Worm (Caenorhabditis elegans) whole organism, mixed stage, embryonic: ENCODE results near the gene F26D10.13.

ENCODE experiments used
- blmp-1 ChIP-seq: fragments of 150-350 bp; optimal IDR thresholded peaks from 2 replicates; lab custom pipeline; 2014; ENCODE audit warnings: missing biosample characterization, missing genetic modification characterization
- ceh-43 ChIP-seq: fragments of 200-800 bp; sonication (Bioruptor generic); optimal IDR thresholded peaks from 2 replicates; lab custom pipeline; 2018; ENCODE audit warnings: mild to moderate bottlenecking, missing genetic modification characterization, moderate library complexity, missing compliant biosample characterization
- elt-1 ChIP-seq: sonication (generic microtip); optimal IDR thresholded peaks from 2 replicates; lab custom pipeline; 2017; ENCODE audit warnings: missing genetic modification characterization, mild to moderate bottlenecking, missing compliant biosample characterization, antibody characterized with exemption, moderate library complexity, borderline replicate concordance; ENCODE audit not compliant: insufficient read depth
- nhr-12 ChIP-seq: fragments of 150-350 bp; optimal IDR thresholded peaks from 2 replicates; lab custom pipeline; 2014; ENCODE audit warnings: missing biosample characterization, missing genetic modification characterization
- pha-4 ChIP-seq: fragments of 150-350 bp; optimal IDR thresholded peaks from 2 replicates; lab custom pipeline; 2018; ENCODE audit warnings: missing biosample characterization, missing genetic modification reagents, missing genetic modification characterization
- unc-39 ChIP-seq: fragments of 150-350 bp; optimal IDR thresholded peaks from 2 replicates; lab custom pipeline; 2014; ENCODE audit warnings: missing biosample characterization, missing genetic modification characterization
- ztf-11 ChIP-seq: fragments of 150-350 bp; optimal IDR thresholded peaks from 2 replicates; lab custom pipeline; 2014; ENCODE audit warnings: missing biosample characterization, missing genetic modification characterization

DNA sequence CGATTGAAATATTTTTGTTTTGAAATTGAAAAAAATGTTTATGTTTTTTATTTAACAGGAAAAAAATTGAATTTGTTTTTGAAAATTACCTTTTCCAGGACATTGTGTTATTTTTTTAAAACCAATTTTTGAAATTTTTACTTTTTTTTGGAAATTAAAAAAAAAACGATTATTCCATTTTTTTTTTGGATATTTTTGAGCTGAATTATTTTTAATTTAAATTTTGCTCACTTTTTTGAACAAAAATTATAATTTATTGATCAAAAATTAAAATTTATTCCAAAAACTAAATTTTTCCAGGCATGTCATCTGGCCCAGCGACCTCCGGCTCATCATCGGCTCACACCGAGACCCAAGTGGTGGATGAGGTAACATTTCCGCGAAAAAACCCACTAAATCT, 9.6 kb downstream of the F26D10.13 start, which contains the start of gene gtf-2E1:
- TF ChIP-seq pha-4 (tag; lab: Kevin White, UChicago), result no peak
- TF ChIP-seq unc-39 (tag; lab: Kevin White, UChicago), result no peak
- no peak for TF ChIP-seq elt-1 (tag; lab: Kevin White, UChicago)
- TF ChIP-seq ceh-43 (GFP tag; lab: Kevin White, UChicago), result no peak
- no peak for TF ChIP-seq nhr-12 (tag; lab: Kevin White, UChicago)
- TF ChIP-seq blmp-1 (tag; lab: Kevin White, UChicago), result no peak
- TF ChIP-seq ztf-11 (tag; lab: Kevin White, UChicago), result no peak
